Fruit fly (Drosophila melanogaster) Kc167 (cell line): ENCODE measurements around the gene EMC2B.

Source experiments
- Myc ChIP-seq: fragments of >200 bp; optimal IDR thresholded peaks from 2 replicates; lab custom pipeline; 2017; ENCODE audit warnings: missing external identifiers
- h ChIP-seq: fragments of >200 bp; optimal IDR thresholded peaks from 3 replicates; lab custom pipeline; 2018; ENCODE audit warnings: missing external identifiers
- insv ChIP-seq: fragments of >200 bp; optimal IDR thresholded peaks from 3 replicates; lab custom pipeline; 2018; ENCODE audit warnings: missing external identifiers
- psq ChIP-seq: fragments of >200 bp; optimal IDR thresholded peaks from 2 replicates; lab custom pipeline; 2017; ENCODE audit warnings: missing external identifiers

- TF ChIP-seq insv (lab: Kevin White, UChicago) (no peak), Myc (no peak), h (lab: Kevin White, UChicago) (no peak), psq (lab: Kevin White, UChicago) (no peak)
Measured at dm6 chr3R:17003468-17003867, 11.8 kb upstream of the EMC2B start.
